Worm (Caenorhabditis elegans): ENCODE measurements around the gene C38C3.4.

Gene C38C3.4

DNA sequence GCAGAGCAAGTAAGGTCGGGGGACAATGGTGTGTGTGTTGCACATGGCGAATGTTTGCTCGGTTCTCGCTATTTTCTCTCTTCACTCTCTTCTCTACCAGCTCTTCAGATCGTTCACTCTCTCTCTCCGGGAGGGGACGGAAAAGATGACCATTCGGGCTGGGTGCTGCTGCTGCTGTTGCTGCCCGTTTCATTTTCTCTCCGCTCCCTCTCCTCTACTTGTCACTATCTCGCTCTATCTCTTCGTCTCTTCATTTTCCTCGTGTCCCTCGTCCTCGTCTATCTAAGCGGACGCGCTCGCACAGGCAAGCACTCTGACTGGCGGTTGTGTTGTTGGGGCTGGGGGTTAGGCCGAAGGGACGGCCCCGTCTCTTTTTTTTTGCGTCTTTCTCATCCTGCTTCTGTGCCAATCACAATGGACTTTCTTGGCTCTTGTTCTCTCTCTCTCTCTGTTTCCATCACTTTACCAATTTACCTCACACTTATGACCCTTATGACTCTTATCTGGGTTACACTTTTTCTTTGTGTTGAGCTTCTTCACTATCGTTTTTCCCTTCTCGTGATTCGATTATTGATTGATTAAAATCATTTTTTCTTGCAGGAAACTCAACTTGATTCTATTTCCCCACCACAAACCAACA is 7.2 kb upstream of the C38C3.4 start, which contains the start of the genes F53E2.2 and unc-60 (continued):
- TF ChIP-seq T26A5.8 (tag; optimal IDR thresholded peaks at IDR 0.05) (no peak), zfh-2 (GFP tag; conservative IDR thresholded peaks at IDR 0.05) (peak; percentile 97), dox-1 (GFP tag; IDR thresholded peaks at IDR 0.05) (peak; percentile 72), ceh-58 (GFP tag; IDR thresholded peaks at IDR 0.05) (no peak), unc-130 (GFP tag; optimal IDR thresholded peaks at IDR 0.05) (no peak), sptf-2 (GFP tag; optimal IDR thresholded peaks at IDR 0.05) (no peak), let-526 (GFP tag; IDR thresholded peaks at IDR 0.05) (0 out of 2 replicates have a peak, but pooled peaks have one; percentile 42), ceh-79 (tag; optimal IDR thresholded peaks at IDR 0.05) (no peak), cebp-1 (GFP tag; IDR thresholded peaks at IDR 0.05) (peak; percentile 21; the same call in 1 of the 2 replicates), cebp-1 (tag; optimal IDR thresholded peaks at IDR 0.05) (peak; percentile 79), ekl-4 (GFP tag; IDR thresholded peaks at IDR 0.05) (peak; percentile 15; the same call in 1 of the 2 replicates), gei-17 (GFP tag; optimal IDR thresholded peaks at IDR 0.05) (no peak), cebp-2 (GFP tag; IDR thresholded peaks at IDR 0.05) (0 out of 2 replicates have a peak, but pooled peaks have one; percentile 54), C06A6.2 (GFP tag; conservative IDR thresholded peaks at IDR 0.05) (peak; percentile 47; the same call in 1 of the 2 replicates), nhr-120 (GFP tag; IDR thresholded peaks at IDR 0.05) (no peak), ZK185.1 (tag; optimal IDR thresholded peaks at IDR 0.05; ENCODE audit: poor library complexity, severe bottlenecking) (peak; percentile 67), snpc-4 (GFP tag; optimal IDR thresholded peaks at IDR 0.05) (no peak), snpc-4 (tag; optimal IDR thresholded peaks at IDR 0.05) (peak in 2 of 4 experiments; percentile 39 to 48), atf-7 (tag; optimal IDR thresholded peaks at IDR 0.05) (peak; percentile 34), hmg-1.2 (GFP tag; IDR thresholded peaks at IDR 0.05) (peak; percentile 67; the same call in 1 of the 2 replicates), tlf-1 (GFP tag; optimal IDR thresholded peaks at IDR 0.05) (no peak), die-1 (tag; optimal IDR thresholded peaks at IDR 0.05) (peak; percentile 30), lin-40 (tag; optimal IDR thresholded peaks at IDR 0.05) (peak; percentile 50), lin-35 (GFP tag; optimal IDR thresholded peaks at IDR 0.05) (peak in 1 of 3 experiments; percentile 71), K11D2.4 (GFP tag; IDR thresholded peaks at IDR 0.05) (0 out of 2 replicates have a peak, but pooled peaks have one; percentile 42), K12H6.12 (tag; optimal IDR thresholded peaks at IDR 0.05) (peak; percentile 46)

DNA sequence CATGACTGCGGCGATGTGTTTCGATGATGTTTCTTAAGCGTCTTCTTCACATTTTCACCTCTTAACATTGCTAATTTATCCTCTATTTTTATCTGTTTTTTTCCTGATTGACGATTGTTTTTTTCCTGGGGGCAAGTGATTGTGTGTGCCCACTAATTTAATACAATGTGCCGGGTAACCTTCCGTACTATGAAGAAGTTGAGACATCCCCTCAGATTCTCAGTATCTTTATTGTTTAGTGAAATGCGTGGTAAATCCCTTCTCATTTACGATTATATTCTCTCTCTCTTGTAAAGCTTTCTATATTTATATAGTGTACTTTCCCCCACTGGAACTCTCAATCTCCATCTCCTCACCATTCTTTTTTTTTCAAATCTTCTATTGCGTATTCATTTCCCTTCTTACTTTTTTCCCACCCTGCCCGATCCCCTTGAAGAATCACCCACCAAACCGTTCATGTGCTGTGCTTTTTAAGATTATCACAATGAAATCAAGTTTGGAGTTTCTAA is 5.5 kb upstream of the C38C3.4 start:
- TF ChIP-seq Y79H2A.3 (GFP tag; conservative IDR thresholded peaks at IDR 0.05) = 0 out of 2 replicates have a peak, but pooled peaks have one; percentile 8
- TF ChIP-seq hsf-1 (GFP tag; IDR thresholded peaks at IDR 0.05) = peak; percentile 64; the same call in 1 of the 2 replicates
- no peak for TF ChIP-seq F33H1.4 (GFP tag; IDR thresholded peaks at IDR 0.05)
- no peak for TF ChIP-seq B0035.1 (tag; optimal IDR thresholded peaks at IDR 0.05)
- no peak for TF ChIP-seq chd-7 (tag; optimal IDR thresholded peaks at IDR 0.05)
- TF ChIP-seq snpc-3.4 (tag; optimal IDR thresholded peaks at IDR 0.05) = peak; percentile 63
- no peak for TF ChIP-seq T07F8.4 (tag; optimal IDR thresholded peaks at IDR 0.05)
- no peak for TF ChIP-seq zim-3 (tag; optimal IDR thresholded peaks at IDR 0.05)
- TF ChIP-seq unc-62 (GFP tag; optimal IDR thresholded peaks at IDR 0.05) = no peak
- TF ChIP-seq snpc-1.1 (tag; optimal IDR thresholded peaks at IDR 0.05; ENCODE audit: insufficient read depth) = no peak
- no peak for TF ChIP-seq ets-4 (GFP tag; optimal IDR thresholded peaks at IDR 0.05)
- TF ChIP-seq ceh-27 (GFP tag; optimal IDR thresholded peaks at IDR 0.05) = no peak
- TF ChIP-seq lin-35 (GFP tag; optimal IDR thresholded peaks at IDR 0.05) = peak in 1 of 3 experiments; percentile 26
- TF ChIP-seq F39B2.1 (GFP tag; IDR thresholded peaks at IDR 0.05) = 0 out of 2 replicates have a peak, but pooled peaks have one; percentile 2
- TF ChIP-seq pbrm-1 (GFP tag; IDR thresholded peaks at IDR 0.05) = 0 out of 2 replicates have a peak, but pooled peaks have one; percentile 11
- 0 out of 2 replicates have a peak, but pooled peaks have one; percentile 10 for TF ChIP-seq attf-6 (GFP tag; IDR thresholded peaks at IDR 0.05)
- TF ChIP-seq athp-1 (tag; optimal IDR thresholded peaks at IDR 0.05) = peak; percentile 71
- no peak for TF ChIP-seq tbx-9 (tag; optimal IDR thresholded peaks at IDR 0.05; ENCODE audit: borderline replicate concordance)
- no peak for TF ChIP-seq ztf-26 (tag; optimal IDR thresholded peaks at IDR 0.05)
- peak; percentile 69 for TF ChIP-seq F49E8.2 (tag; optimal IDR thresholded peaks at IDR 0.05; ENCODE audit: insufficient read depth)
- TF ChIP-seq madf-6 (GFP tag; IDR thresholded peaks at IDR 0.05) = peak; percentile 33; the same call in 1 of the 2 replicates
- TF ChIP-seq ztf-18 (tag; optimal IDR thresholded peaks at IDR 0.05) = peak; percentile 6
- no peak for TF ChIP-seq gei-17 (GFP tag; optimal IDR thresholded peaks at IDR 0.05)

All from whole organism, young adult.